Fruit fly (Drosophila melanogaster) whole organism, embryonic: ENCODE measurements around the gene CG42512.
A peak's percentile ranks its signal among the peaks of the same experiment; 100 is the strongest.

Source experiments
- CG2712 ChIP-seq: fragments of 200-800 bp; optimal IDR thresholded peaks from 3 replicates; lab custom pipeline; 2019; ENCODE audit warnings: missing biosample characterization, mild to moderate bottlenecking, missing genetic modification characterization, moderate library complexity
- psq ChIP-seq: fragments of 200-800 bp; sonication (Bioruptor generic); optimal IDR thresholded peaks from 2 replicates; lab custom pipeline; 2017; ENCODE audit warnings: missing biosample characterization, missing genetic modification characterization
- tin ChIP-seq: fragments of 200-800 bp; sonication (Bioruptor generic); optimal IDR thresholded peaks from 3 replicates; lab custom pipeline; 2016; ENCODE audit warnings: missing biosample characterization, missing genetic modification characterization

DNA sequence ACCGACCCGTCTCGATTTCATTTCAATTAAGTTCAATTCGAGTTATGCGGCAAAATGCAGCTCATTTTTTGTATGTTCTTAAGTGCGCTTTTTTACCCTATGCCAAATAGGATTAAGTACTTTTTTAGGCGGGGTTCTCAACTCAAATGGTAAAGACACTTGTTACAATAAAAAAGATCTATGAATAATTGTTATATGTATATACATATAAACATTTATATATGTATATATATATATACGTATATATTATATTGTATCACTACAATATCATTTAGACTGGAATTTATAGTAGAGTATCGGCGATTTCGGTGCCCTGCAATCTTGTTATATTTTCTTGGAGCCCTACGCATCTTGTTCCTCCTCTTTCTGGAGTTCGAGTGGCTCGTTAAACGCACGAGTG lies 38.8 kb downstream of the CG42512 start:
- TF ChIP-seq psq (GFP tag; lab: Kevin White, UChicago) (no peak), CG2712 (tag; lab: Kevin White, UChicago) (peak; percentile 34), tin (GFP tag; lab: Kevin White, UChicago) (no peak)
